Fruit fly (Drosophila melanogaster): ENCODE results near the gene c12.1.

c12.1 gene

DNA sequence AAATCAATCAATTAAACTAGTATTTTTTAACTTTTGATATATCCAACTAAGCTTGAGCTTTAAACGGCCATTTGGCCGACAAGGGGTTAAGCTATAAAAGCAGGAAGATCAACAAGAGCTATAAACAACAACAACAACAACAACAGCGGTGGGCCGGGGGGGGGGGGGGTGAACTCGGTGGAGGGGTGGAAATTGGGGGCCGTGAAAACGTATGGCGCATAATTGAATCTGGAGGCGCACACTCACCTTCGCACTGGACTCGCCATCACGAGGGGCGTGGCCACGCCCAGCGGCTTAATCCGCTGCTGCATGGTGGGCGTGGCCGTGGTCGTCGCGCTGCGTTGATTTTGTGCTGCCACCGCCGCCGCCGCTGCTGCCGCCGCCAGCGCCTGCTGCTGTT is 13.2 kb upstream of the c12.1 start:
- no peak for TF ChIP-seq CG9948 (tag; optimal IDR thresholded peaks at IDR 0.05)
- TF ChIP-seq CG13204 (GFP tag; optimal IDR thresholded peaks at IDR 0.05): no peak
- TF ChIP-seq CG8301 (tag; optimal IDR thresholded peaks at IDR 0.05): peak; percentile 15
- no peak for TF ChIP-seq CG10348 (GFP tag; IDR thresholded peaks at IDR 0.05)
- TF ChIP-seq gl (tag; optimal IDR thresholded peaks at IDR 0.05): no peak
- 0 out of 3 replicates have a peak, but pooled peaks have one; percentile 9 for TF ChIP-seq CG4496 (GFP tag; IDR thresholded peaks at IDR 0.05)

DNA sequence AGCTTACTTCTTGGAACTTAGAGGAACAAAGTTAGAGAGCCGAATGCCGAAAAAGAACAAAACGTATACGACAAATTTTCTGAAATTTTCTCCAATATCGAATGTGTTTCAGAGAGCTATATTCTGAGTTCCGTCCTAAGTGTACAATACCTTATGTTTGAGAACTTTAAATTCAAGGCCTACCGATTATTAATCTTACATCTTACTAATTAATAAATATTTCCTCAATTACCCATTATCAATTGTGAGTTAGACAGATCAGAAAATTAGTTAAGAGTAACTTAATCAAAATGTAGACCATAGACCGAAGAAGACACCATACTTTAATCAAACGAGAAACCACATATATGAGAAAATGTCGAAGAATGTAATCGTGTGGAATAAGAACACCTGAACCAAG is 11.4 kb upstream of the c12.1 start, which contains the start of gene CG34450:
TSS of gene CG34450 (minus strand) at position 101 of the 400 bp plus-strand sequence.
- TF ChIP-seq rn (GFP tag; IDR thresholded peaks at IDR 0.05) (no peak), CG4496 (GFP tag; IDR thresholded peaks at IDR 0.05) (no peak), CG8301 (tag; optimal IDR thresholded peaks at IDR 0.05) (no peak), gl (tag; optimal IDR thresholded peaks at IDR 0.05) (no peak), fd96Ca (GFP tag; IDR thresholded peaks at IDR 0.05) (no peak), CG32121 (GFP tag; IDR thresholded peaks at IDR 0.05) (no peak), CG10348 (GFP tag; IDR thresholded peaks at IDR 0.05) (no peak), CG8159 (tag; optimal IDR thresholded peaks at IDR 0.05) (no peak), D1 (tag; optimal IDR thresholded peaks at IDR 0.05) (no peak), CG13204 (GFP tag; optimal IDR thresholded peaks at IDR 0.05) (no peak)

DNA sequence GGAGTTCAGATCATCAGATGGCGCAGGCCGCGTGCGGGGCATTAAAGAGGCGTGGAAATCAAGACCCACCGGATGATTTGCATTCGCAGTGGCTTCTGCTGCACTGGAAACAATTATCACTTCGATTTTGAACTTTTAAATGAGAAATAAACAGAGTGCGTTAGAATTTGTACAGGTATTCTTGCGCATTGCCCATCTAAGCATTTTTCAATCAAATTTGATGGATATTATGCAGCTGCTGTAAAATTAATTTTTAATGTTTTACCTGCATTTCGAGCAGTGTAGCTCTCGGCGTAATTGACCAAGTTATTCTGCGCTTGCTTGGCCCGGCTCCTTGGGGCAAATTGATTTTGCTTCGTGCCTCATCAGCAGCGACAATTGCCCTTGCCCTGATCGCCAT is 1.9 kb downstream of the c12.1 start:
- peak; percentile 14 for TF ChIP-seq CG17806 (tag; optimal IDR thresholded peaks at IDR 0.05)
- no peak for TF ChIP-seq CG15710 (tag; optimal IDR thresholded peaks at IDR 0.05)
- peak; percentile 15 for TF ChIP-seq CG9948 (tag; optimal IDR thresholded peaks at IDR 0.05)
- peak; percentile 3 for TF ChIP-seq CG34367 (tag; optimal IDR thresholded peaks at IDR 0.05)
- peak; percentile 28 for TF ChIP-seq CG8159 (tag; optimal IDR thresholded peaks at IDR 0.05)

DNA sequence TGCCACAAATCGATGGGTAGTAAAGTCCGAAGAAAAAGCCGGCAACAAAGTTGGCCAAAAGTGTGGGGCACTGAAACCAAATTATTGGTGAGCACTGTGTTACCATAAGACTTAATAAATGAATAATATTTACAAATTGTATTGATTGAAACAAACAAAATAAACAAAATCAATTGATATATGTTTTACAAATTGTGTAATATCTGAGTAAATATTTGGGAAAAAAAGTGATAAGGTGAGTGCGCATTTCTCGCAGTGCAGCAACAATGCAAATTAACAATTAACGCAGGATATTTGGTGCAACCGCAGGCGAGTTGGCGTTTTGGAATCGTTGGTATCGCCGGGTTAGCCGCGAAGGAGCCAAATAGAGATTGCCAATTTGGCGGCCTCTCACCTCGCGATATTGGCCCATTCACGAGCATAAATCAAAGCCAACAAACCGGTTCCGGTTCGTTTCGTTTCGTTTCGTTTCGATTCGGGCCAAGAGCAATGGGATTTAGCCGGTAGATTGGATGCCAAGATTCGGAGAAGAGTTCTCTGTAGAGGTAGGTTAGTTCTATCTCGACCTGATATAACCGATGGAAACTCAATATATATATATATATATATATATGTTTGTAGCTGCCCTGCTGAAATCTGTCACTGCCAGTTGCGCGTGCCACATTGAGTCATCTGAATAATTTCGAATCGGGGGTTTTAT is 8.9 kb downstream of the c12.1 start:
- no peak for TF ChIP-seq Pif1B (GFP tag; optimal IDR thresholded peaks at IDR 0.05)
- peak; percentile 22 for TF ChIP-seq CG8159 (tag; optimal IDR thresholded peaks at IDR 0.05)
- no peak for TF ChIP-seq CG32121 (GFP tag; IDR thresholded peaks at IDR 0.05)
- no peak for TF ChIP-seq CG13204 (GFP tag; optimal IDR thresholded peaks at IDR 0.05)
- no peak for TF ChIP-seq CG14655 (GFP tag; optimal IDR thresholded peaks at IDR 0.05)
- TF ChIP-seq EcR (GFP tag; optimal IDR thresholded peaks at IDR 0.05): no peak
- TF ChIP-seq gl (tag; optimal IDR thresholded peaks at IDR 0.05): no peak
- TF ChIP-seq fd96Ca (GFP tag; IDR thresholded peaks at IDR 0.05): no peak
- no peak for TF ChIP-seq CG34367 (tag; optimal IDR thresholded peaks at IDR 0.05)
- TF ChIP-seq CG4496 (GFP tag; IDR thresholded peaks at IDR 0.05): no peak
- TF ChIP-seq Ets98B (GFP tag; IDR thresholded peaks at IDR 0.05): no peak
- TF ChIP-seq Pif1A (GFP tag; optimal IDR thresholded peaks at IDR 0.05): no peak
- peak; percentile 1 for TF ChIP-seq CG9948 (tag; optimal IDR thresholded peaks at IDR 0.05)
- TF ChIP-seq CG8301 (tag; optimal IDR thresholded peaks at IDR 0.05): no peak
- TF ChIP-seq CG17806 (tag; optimal IDR thresholded peaks at IDR 0.05): no peak
- TF ChIP-seq CG10348 (GFP tag; IDR thresholded peaks at IDR 0.05): no peak

dm6 chrX:9305735-9306134 is 13.3 kb downstream of the c12.1 start:
- TF ChIP-seq CG8159 (tag; optimal IDR thresholded peaks at IDR 0.05): peak; percentile 71
- peak; percentile 82 for TF ChIP-seq CG14655 (GFP tag; optimal IDR thresholded peaks at IDR 0.05)
- TF ChIP-seq CG9948 (tag; optimal IDR thresholded peaks at IDR 0.05): peak; percentile 68
- TF ChIP-seq EcR (GFP tag; optimal IDR thresholded peaks at IDR 0.05): no peak
- peak; percentile 78 for TF ChIP-seq CG15710 (tag; optimal IDR thresholded peaks at IDR 0.05)
- peak; percentile 99 for TF ChIP-seq CG12605 (GFP tag; IDR thresholded peaks at IDR 0.05)
- peak; percentile 74 for TF ChIP-seq CG8301 (tag; optimal IDR thresholded peaks at IDR 0.05)
- TF ChIP-seq gl (tag; optimal IDR thresholded peaks at IDR 0.05): peak; percentile 93
- peak; percentile 99 for TF ChIP-seq CG4496 (GFP tag; IDR thresholded peaks at IDR 0.05)
- TF ChIP-seq D1 (tag; optimal IDR thresholded peaks at IDR 0.05): no peak
- peak; percentile 94 for TF ChIP-seq Pif1A (GFP tag; optimal IDR thresholded peaks at IDR 0.05)
- TF ChIP-seq CG32121 (GFP tag; IDR thresholded peaks at IDR 0.05): peak; percentile 97
- peak; percentile 90 for TF ChIP-seq rn (GFP tag; IDR thresholded peaks at IDR 0.05)
- peak; percentile 88 for TF ChIP-seq Snoo (tag; optimal IDR thresholded peaks at IDR 0.05)
- peak; percentile 86 for TF ChIP-seq CG34367 (tag; optimal IDR thresholded peaks at IDR 0.05)
- peak; percentile 85 for TF ChIP-seq CG13204 (GFP tag; optimal IDR thresholded peaks at IDR 0.05)
- TF ChIP-seq CG17806 (tag; optimal IDR thresholded peaks at IDR 0.05): peak; percentile 72
- TF ChIP-seq fd96Ca (GFP tag; IDR thresholded peaks at IDR 0.05): peak; percentile 92
- TF ChIP-seq Pif1B (GFP tag; optimal IDR thresholded peaks at IDR 0.05): peak; percentile 86
- TF ChIP-seq Ets98B (GFP tag; IDR thresholded peaks at IDR 0.05): peak; percentile 97
- TF ChIP-seq CG10348 (GFP tag; IDR thresholded peaks at IDR 0.05): no peak

dm6 chrX:9297661-9298433 is 21.2 kb downstream of the c12.1 start:
- TF ChIP-seq EcR (GFP tag; optimal IDR thresholded peaks at IDR 0.05) (no peak), CG34367 (tag; optimal IDR thresholded peaks at IDR 0.05) (no peak), CG32121 (GFP tag; IDR thresholded peaks at IDR 0.05) (no peak), CG15710 (tag; optimal IDR thresholded peaks at IDR 0.05) (no peak), Snoo (tag; optimal IDR thresholded peaks at IDR 0.05) (no peak), CG8301 (tag; optimal IDR thresholded peaks at IDR 0.05) (no peak), CG14655 (GFP tag; optimal IDR thresholded peaks at IDR 0.05) (no peak), Pif1B (GFP tag; optimal IDR thresholded peaks at IDR 0.05) (no peak), CG8159 (tag; optimal IDR thresholded peaks at IDR 0.05) (no peak)

Measured in whole organism, pupa.